Fruit fly (Drosophila melanogaster) whole organism, embryonic: ENCODE measurements around the gene CG16865.

Experiments used
- ATbp ChIP-seq: fragments of 200-800 bp; sonication (Bioruptor generic); optimal IDR thresholded peaks from 2 replicates; lab custom pipeline; 2017; ENCODE audit warnings: missing biosample characterization, mild to moderate bottlenecking, missing genetic modification characterization, missing genetic modification reagents
- Bdp1 ChIP-seq: fragments of 200-800 bp; sonication (Bioruptor generic); optimal IDR thresholded peaks from 3 replicates; lab custom pipeline; 2016; ENCODE audit warnings: missing biosample characterization, missing genetic modification characterization
- CG11085 ChIP-seq: fragments of 200-800 bp; sonication (Bioruptor generic); IDR thresholded peaks from 2 replicates; pipeline ENCODE4 v1.3.6; 2022; ENCODE audit warnings: missing biosample characterization, missing genetic modification characterization
- CG11398 ChIP-seq: fragments of 200-800 bp; sonication (Bioruptor generic); optimal IDR thresholded peaks from 2 replicates; lab custom pipeline; 2016; ENCODE audit warnings: missing biosample characterization, missing genetic modification characterization
- CG12769 ChIP-seq: fragments of 200-800 bp; sonication (Bioruptor generic); optimal IDR thresholded peaks from 2 replicates; lab custom pipeline; 2019; ENCODE audit warnings: missing biosample characterization, mild to moderate bottlenecking, missing genetic modification characterization, moderate library complexity
- CG1529 ChIP-seq: fragments of 200-800 bp; sonication (Bioruptor generic); optimal IDR thresholded peaks from 3 replicates; lab custom pipeline; 2018; ENCODE audit warnings: missing biosample characterization, missing genetic modification characterization
- CG15514 ChIP-seq: fragments of 200-800 bp; sonication (Bioruptor generic); optimal IDR thresholded peaks from 3 replicates; lab custom pipeline; 2017; ENCODE audit warnings: missing biosample characterization, missing genetic modification characterization, mild to moderate bottlenecking, moderate library complexity, missing genetic modification reagents
- CG17568 ChIP-seq: fragments of 200-800 bp; sonication (Bioruptor generic); optimal IDR thresholded peaks from 2 replicates; lab custom pipeline; 2018; ENCODE audit warnings: missing biosample characterization, mild to moderate bottlenecking, missing genetic modification characterization, moderate library complexity
- CG1792 ChIP-seq: fragments of 200-800 bp; sonication (Bioruptor generic); optimal IDR thresholded peaks from 2 replicates; lab custom pipeline; 2016; ENCODE audit warnings: missing biosample characterization, missing genetic modification characterization
- CG18011 ChIP-seq: fragments of 200-800 bp; sonication (Bioruptor generic); optimal IDR thresholded peaks from 2 replicates; lab custom pipeline; 2017; ENCODE audit warnings: missing biosample characterization, missing genetic modification characterization, mild to moderate bottlenecking, moderate library complexity, missing genotype
- CG18476 ChIP-seq: fragments of 200-800 bp; sonication (Bioruptor generic); optimal IDR thresholded peaks from 2 replicates; lab custom pipeline; 2016; ENCODE audit warnings: missing biosample characterization, mild to moderate bottlenecking, missing genetic modification characterization
- CG18619 ChIP-seq: fragments of 200-800 bp; sonication (Bioruptor generic); optimal IDR thresholded peaks from 3 replicates; lab custom pipeline; 2017; ENCODE audit warnings: missing biosample characterization, mild to moderate bottlenecking, missing genetic modification characterization
- CG2199 ChIP-seq: fragments of 200-800 bp; sonication (Bioruptor generic); IDR thresholded peaks from 3 replicates; pipeline ENCODE4 v1.3.6; 2022; ENCODE audit warnings: missing biosample characterization, missing genetic modification characterization
- CG2712 ChIP-seq: fragments of 200-800 bp; optimal IDR thresholded peaks from 3 replicates; lab custom pipeline; 2019; ENCODE audit warnings: missing biosample characterization, mild to moderate bottlenecking, missing genetic modification characterization, moderate library complexity
- CG30403 ChIP-seq: fragments of 200-800 bp; sonication (Bioruptor generic); optimal IDR thresholded peaks from 3 replicates; lab custom pipeline; 2016; ENCODE audit warnings: missing biosample characterization, missing genetic modification characterization
- CG33557 ChIP-seq: fragments of 200-800 bp; sonication (Bioruptor generic); optimal IDR thresholded peaks from 2 replicates; lab custom pipeline; 2019; ENCODE audit warnings: missing biosample characterization, mild to moderate bottlenecking, missing genetic modification characterization, moderate library complexity
- CG4360 ChIP-seq: fragments of 200-800 bp; sonication (Bioruptor generic); IDR thresholded peaks from 2 replicates; pipeline ENCODE4 v1.3.6; 2022; ENCODE audit warnings: missing biosample characterization, missing genetic modification characterization
- CG6791 ChIP-seq: fragments of 200-800 bp; sonication (Bioruptor generic); IDR thresholded peaks from 3 replicates; pipeline ENCODE4 v1.3.6; 2022; ENCODE audit warnings: missing biosample characterization, missing genetic modification characterization; ENCODE audit not compliant: partially characterized antibody
- CG8359 ChIP-seq: fragments of 200-800 bp; sonication (Bioruptor generic); optimal IDR thresholded peaks from 2 replicates; lab custom pipeline; 2017; ENCODE audit warnings: missing biosample characterization, mild to moderate bottlenecking, missing genetic modification characterization, borderline replicate concordance
- D19A ChIP-seq: fragments of 200-800 bp; optimal IDR thresholded peaks from 3 replicates; lab custom pipeline; 2019; ENCODE audit warnings: missing biosample characterization, mild to moderate bottlenecking, missing genetic modification characterization, moderate library complexity
- Fer3 ChIP-seq: fragments of 200-800 bp; sonication (Bioruptor generic); optimal IDR thresholded peaks from 2 replicates; lab custom pipeline; 2018; ENCODE audit warnings: missing biosample characterization, mild to moderate bottlenecking, missing genetic modification characterization, moderate library complexity
- H15 ChIP-seq: fragments of 200-800 bp; sonication (Bioruptor generic); IDR thresholded peaks from 3 replicates; pipeline ENCODE4 v1.3.6; 2022; ENCODE audit warnings: missing biosample characterization, missing genetic modification characterization
- HmgZ ChIP-seq: fragments of 200-800 bp; sonication (Bioruptor generic); optimal IDR thresholded peaks from 2 replicates; lab custom pipeline; 2018; ENCODE audit warnings: missing biosample characterization, mild to moderate bottlenecking, missing genetic modification characterization
- MTF-1 ChIP-seq: fragments of 200-800 bp; sonication (Bioruptor generic); optimal IDR thresholded peaks from 2 replicates; lab custom pipeline; 2018; ENCODE audit warnings: missing biosample characterization, mild to moderate bottlenecking, missing genetic modification characterization, borderline replicate concordance
- NC2α ChIP-seq: fragments of 200-800 bp; sonication (Bioruptor generic); optimal IDR thresholded peaks from 2 replicates; lab custom pipeline; 2016; ENCODE audit warnings: missing biosample characterization, missing genetic modification characterization
- Nf-YB ChIP-seq: fragments of 200-800 bp; sonication (Bioruptor generic); optimal IDR thresholded peaks from 3 replicates; lab custom pipeline; 2019; ENCODE audit warnings: missing biosample characterization, mild to moderate bottlenecking, missing genetic modification characterization, moderate library complexity
- Nf-YC ChIP-seq: fragments of 200-800 bp; optimal IDR thresholded peaks from 3 replicates; lab custom pipeline; 2019; ENCODE audit warnings: missing biosample characterization, mild to moderate bottlenecking, missing genetic modification characterization, moderate library complexity
- NfI ChIP-seq: fragments of 200-800 bp; sonication (Bioruptor generic); optimal IDR thresholded peaks from 3 replicates; lab custom pipeline; 2018; ENCODE audit warnings: missing biosample characterization, mild to moderate bottlenecking, missing genetic modification characterization, moderate library complexity
- Opbp ChIP-seq: fragments of 200-800 bp; sonication (Bioruptor generic); IDR thresholded peaks from 3 replicates; pipeline ENCODE4 v1.3.6; 2022; ENCODE audit warnings: missing biosample characterization, missing genetic modification characterization; ENCODE audit not compliant: partially characterized antibody
- Vsx1 ChIP-seq: fragments of 200-800 bp; sonication (Bioruptor generic); optimal IDR thresholded peaks from 2 replicates; lab custom pipeline; 2017; ENCODE audit warnings: missing biosample characterization, mild to moderate bottlenecking, missing genetic modification characterization, missing genetic modification reagents
- YL-1 ChIP-seq: fragments of 200-800 bp; sonication (Bioruptor generic); optimal IDR thresholded peaks from 3 replicates; lab custom pipeline; 2017; ENCODE audit warnings: missing biosample characterization, mild to moderate bottlenecking, missing genetic modification characterization
- cas ChIP-seq: fragments of 200-800 bp; sonication (Bioruptor generic); IDR thresholded peaks from 2 replicates; pipeline ENCODE4 v1.3.6; 2022; ENCODE audit warnings: missing biosample characterization, missing genetic modification characterization
- ci ChIP-seq: fragments of 200-800 bp; sonication (Bioruptor generic); IDR thresholded peaks from 3 replicates; pipeline ENCODE4 v1.3.6; 2022; ENCODE audit warnings: missing biosample characterization, missing genetic modification characterization
- crol ChIP-seq: fragments of 200-800 bp; sonication (Bioruptor generic); IDR thresholded peaks from 2 replicates; pipeline ENCODE4 v1.3.6; 2022; ENCODE audit warnings: missing biosample characterization, missing genetic modification characterization
- dmrt99B ChIP-seq: fragments of 200-800 bp; sonication (Bioruptor generic); optimal IDR thresholded peaks from 2 replicates; lab custom pipeline; 2018; ENCODE audit warnings: missing biosample characterization, mild to moderate bottlenecking, missing genetic modification characterization, moderate library complexity
- fd64A ChIP-seq: fragments of 200-800 bp; sonication (Bioruptor generic); optimal IDR thresholded peaks from 3 replicates; lab custom pipeline; 2018; ENCODE audit warnings: missing biosample characterization, mild to moderate bottlenecking, missing genetic modification characterization
- fu2 ChIP-seq: fragments of 200-800 bp; sonication (Bioruptor generic); optimal IDR thresholded peaks from 2 replicates; lab custom pipeline; 2016; ENCODE audit warnings: missing biosample characterization, missing genetic modification characterization
- grn ChIP-seq: fragments of 200-800 bp; sonication (Bioruptor generic); optimal IDR thresholded peaks from 3 replicates; lab custom pipeline; 2017; ENCODE audit warnings: missing biosample characterization, missing genetic modification characterization
- nau ChIP-seq: fragments of 200-800 bp; sonication (Bioruptor generic); optimal IDR thresholded peaks from 3 replicates; lab custom pipeline; 2017; ENCODE audit warnings: missing biosample characterization, mild to moderate bottlenecking, missing genetic modification characterization, missing genetic modification reagents
- nerfin-1 ChIP-seq: fragments of 200-800 bp; sonication (Bioruptor generic); optimal IDR thresholded peaks from 3 replicates; lab custom pipeline; 2019; ENCODE audit warnings: missing biosample characterization, mild to moderate bottlenecking, missing genetic modification characterization, moderate library complexity
- pan ChIP-seq, 4 experiments: fragments of >200 bp in 3 of 4; fragments of 200-800 bp in 1 of 4; sonication (Bioruptor generic) in 1 of 4; optimal IDR thresholded peaks in 3 of 4; IDR thresholded peaks in 1 of 4; 2 replicates each; pipeline versions ENCODE4 v1.3.6 to Lab custom; 2017 to 2022; ENCODE audit warnings: missing biosample characterization in 2 of 4, missing genetic modification characterization in 2 of 4, mixed read lengths in 1 of 4
- phol ChIP-seq: fragments of 200-800 bp; sonication (Bioruptor generic); optimal IDR thresholded peaks from 3 replicates; lab custom pipeline; 2018; ENCODE audit warnings: missing biosample characterization, mild to moderate bottlenecking, missing genetic modification characterization, moderate library complexity
- sd ChIP-seq: fragments of 200-800 bp; sonication (Bioruptor generic); optimal IDR thresholded peaks from 3 replicates; lab custom pipeline; 2018; ENCODE audit warnings: missing biosample characterization, mild to moderate bottlenecking, missing genetic modification characterization, moderate library complexity
- sob ChIP-seq: fragments of 200-800 bp; sonication (Bioruptor generic); IDR thresholded peaks from 2 replicates; pipeline ENCODE4 v1.3.6; 2022; ENCODE audit warnings: missing biosample characterization, missing genetic modification characterization
- stc ChIP-seq: fragments of 200-800 bp; sonication (Bioruptor generic); IDR thresholded peaks from 2 replicates; pipeline ENCODE4 v1.3.6; 2022; ENCODE audit warnings: missing biosample characterization, missing genetic modification characterization
- tap ChIP-seq: fragments of 200-800 bp; optimal IDR thresholded peaks from 3 replicates; lab custom pipeline; 2019; ENCODE audit warnings: missing biosample characterization, mild to moderate bottlenecking, missing genetic modification characterization, moderate library complexity
- ttk ChIP-seq: fragments of 200-800 bp; sonication (Bioruptor generic); IDR thresholded peaks from 2 replicates; pipeline ENCODE4 v2.1.2; 2022; ENCODE audit warnings: missing biosample characterization, missing genetic modification characterization
- zf30C ChIP-seq: fragments of 200-800 bp; sonication (Bioruptor generic); optimal IDR thresholded peaks from 3 replicates; lab custom pipeline; 2018; ENCODE audit warnings: missing biosample characterization, mild to moderate bottlenecking, missing genetic modification characterization

Gene CG16865

dm6 chr2L:13838647-13839390, 27.5 kb downstream of the CG16865 start (continued):
- TF ChIP-seq CG11398 (peak; percentile 40), CG8359 (GFP tag; lab: Kevin White, UChicago) (no peak), CG30403 (GFP tag; lab: Kevin White, UChicago) (peak; percentile 12), CG12769 (tag; lab: Kevin White, UChicago) (peak; percentile 3), NC2α (peak; percentile 5), CG17568 (GFP tag; lab: Kevin White, UChicago) (peak; percentile 20), D19A (tag; lab: Kevin White, UChicago) (peak; percentile 80), Bdp1 (GFP tag; lab: Kevin White, UChicago) (peak; percentile 36), sob (no peak), Nf-YC (tag; lab: Kevin White, UChicago) (peak; percentile 38), cas (no peak), H15 (no peak), zf30C (GFP tag; lab: Kevin White, UChicago) (no peak), ci (GFP tag; lab: Robert Waterston, UW) (0 out of 3 replicates have a peak, but pooled peaks have one; percentile 24), MTF-1 (GFP tag; lab: Kevin White, UChicago) (peak; percentile 5), Vsx1 (GFP tag; lab: Kevin White, UChicago) (peak; percentile 23), Nf-YB (GFP tag; lab: Kevin White, UChicago) (no peak), CG18619 (GFP tag; lab: Kevin White, UChicago) (peak; percentile 34), dmrt99B (tag; lab: Kevin White, UChicago) (peak; percentile 37), Fer3 (tag; lab: Kevin White, UChicago) (peak; percentile 8), CG4360 (peak; percentile 78), grn (peak; percentile 82), CG6791 (GFP tag; lab: Robert Waterston, UW) (no peak), CG33557 (GFP tag; lab: Kevin White, UChicago) (no peak), ATbp (peak; percentile 67), Opbp (no peak), fu2 (GFP tag; lab: Kevin White, UChicago) (no peak), tap (tag; lab: Kevin White, UChicago) (peak; percentile 19), CG15514 (GFP tag; lab: Kevin White, UChicago) (no peak), CG18476 (GFP tag; lab: Kevin White, UChicago) (peak; percentile 16), CG2199 (0 out of 3 replicates have a peak, but pooled peaks have one; percentile 18), CG18011 (no peak), crol (GFP tag; lab: Robert Waterston, UW) (no peak), CG1792 (GFP tag; lab: Kevin White, UChicago) (peak; percentile 5), ttk (no peak), CG1529 (no peak), HmgZ (tag; lab: Kevin White, UChicago) (no peak), phol (tag; lab: Kevin White, UChicago) (no peak), pan (optimal IDR thresholded peaks at IDR 0.05; lab: Kevin White, UChicago) (no peak), pan (GFP tag; optimal IDR thresholded peaks at IDR 0.05 in 1 of 2, IDR thresholded peaks at IDR 0.05 in 1 of 2) (peak in 1 of 2 experiments; percentile 22), nau (GFP tag; lab: Kevin White, UChicago) (no peak), CG2712 (tag; lab: Kevin White, UChicago) (peak; percentile 13), YL-1 (GFP tag; lab: Kevin White, UChicago) (no peak), fd64A (GFP tag; lab: Kevin White, UChicago) (peak; percentile 38), stc (GFP tag; lab: Robert Waterston, UW) (0 out of 2 replicates have a peak, but pooled peaks have one; percentile 18), CG11085 (no peak), sd (tag; lab: Kevin White, UChicago) (peak; percentile 89), NfI (GFP tag; lab: Kevin White, UChicago) (no peak), nerfin-1 (tag; lab: Kevin White, UChicago) (no peak)
